Fruit fly (Drosophila melanogaster): ENCODE measurements around the gene isoQC.

- no peak for TF ChIP-seq psq (optimal IDR thresholded peaks at IDR 0.05)
- no peak for TF ChIP-seq h (optimal IDR thresholded peaks at IDR 0.05)
- no peak for TF ChIP-seq Sin3A (optimal IDR thresholded peaks at IDR 0.05)
Measured at dm6 chr3L:20464677-20465076, 9.6 kb upstream of the isoQC start, which contains the start of gene atk.
